Worm (Caenorhabditis elegans): ENCODE results near the gene R10E4.3.

ce11 chrIII:4323859-4324258, 36.6 kb upstream of the R10E4.3 start, which contains the start of gene H38K22.9:
- TF ChIP-seq ceh-13 (GFP tag; optimal IDR thresholded peaks at IDR 0.05): no peak
- TF ChIP-seq ama-1 (optimal IDR thresholded peaks at IDR 0.05): no peak
- TF ChIP-seq tra-4 (tag; optimal IDR thresholded peaks at IDR 0.05): no peak
- TF ChIP-seq ets-7 (tag; optimal IDR thresholded peaks at IDR 0.05): no peak
- no peak for TF ChIP-seq F13C5.2 (tag; optimal IDR thresholded peaks at IDR 0.05)
- TF ChIP-seq ceh-36 (tag; optimal IDR thresholded peaks at IDR 0.05): no peak
- TF ChIP-seq hmg-4 (GFP tag; optimal IDR thresholded peaks at IDR 0.05): no peak
- no peak for TF ChIP-seq sea-1 (GFP tag; conservative IDR thresholded peaks at IDR 0.05)

All from whole organism, early embryonic.